Fruit fly (Drosophila melanogaster): ENCODE measurements around the gene Dlip1.

Dlip1 gene

dm6 chrX:9201080-9201479 lies 42.7 kb downstream of the Dlip1 start:
- TF ChIP-seq Mnt (GFP tag; optimal IDR thresholded peaks at IDR 0.05) (peak; percentile 84), tj (GFP tag; optimal IDR thresholded peaks at IDR 0.05) (no peak), CG1620 (GFP tag; optimal IDR thresholded peaks at IDR 0.05) (no peak), CG5204 (GFP tag; optimal IDR thresholded peaks at IDR 0.05) (no peak), Crg-1 (GFP tag; optimal IDR thresholded peaks at IDR 0.05) (no peak)

- TF ChIP-seq Clk (GFP tag; optimal IDR thresholded peaks at IDR 0.05), result peak; percentile 43
- peak; percentile 65 for TF ChIP-seq CG1620 (GFP tag; optimal IDR thresholded peaks at IDR 0.05)
- TF ChIP-seq cic (GFP tag; optimal IDR thresholded peaks at IDR 0.05), result peak; percentile 71
- TF ChIP-seq ovo (GFP tag; optimal IDR thresholded peaks at IDR 0.05), result peak; percentile 45
- peak; percentile 83 for TF ChIP-seq CG33017 (tag; optimal IDR thresholded peaks at IDR 0.05)
- TF ChIP-seq CG12768 (GFP tag; optimal IDR thresholded peaks at IDR 0.05), result peak; percentile 76
- TF ChIP-seq CG5204 (GFP tag; optimal IDR thresholded peaks at IDR 0.05), result peak; percentile 35
- peak; percentile 95 for TF ChIP-seq CG7101 (tag; optimal IDR thresholded peaks at IDR 0.05)
- TF ChIP-seq bab1 (GFP tag; optimal IDR thresholded peaks at IDR 0.05), result peak; percentile 62
- peak; percentile 91 for TF ChIP-seq CG11617 (GFP tag; optimal IDR thresholded peaks at IDR 0.05)
- peak; percentile 61 for TF ChIP-seq Crg-1 (GFP tag; optimal IDR thresholded peaks at IDR 0.05)
- TF ChIP-seq Hr96 (GFP tag; optimal IDR thresholded peaks at IDR 0.05), result peak; percentile 39
- peak; percentile 64 for TF ChIP-seq Mnt (GFP tag; optimal IDR thresholded peaks at IDR 0.05)
- no peak for TF ChIP-seq kay (GFP tag; ENCODE audit: borderline replicate concordance)
- no peak for TF ChIP-seq cnc (optimal IDR thresholded peaks at IDR 0.05)
- TF ChIP-seq pad (GFP tag; optimal IDR thresholded peaks at IDR 0.05), result peak; percentile 80
- peak; percentile 22 for TF ChIP-seq toe (GFP tag; optimal IDR thresholded peaks at IDR 0.05)
- TF ChIP-seq CG14711 (tag; optimal IDR thresholded peaks at IDR 0.05), result peak; percentile 88
- TF ChIP-seq tj (GFP tag; optimal IDR thresholded peaks at IDR 0.05), result peak; percentile 80
- TF ChIP-seq CG7045 (GFP tag; optimal IDR thresholded peaks at IDR 0.05), result peak; percentile 84
Observed at dm6 chrX:9201866-9202681, 43.7 kb downstream of the Dlip1 start.
